Fruit fly (Drosophila melanogaster) whole organism, prepupa: ENCODE results near the gene CG15373.

Experiments used
- Blimp-1 ChIP-seq: fragments of 200-800 bp; sonication (Bioruptor generic); optimal IDR thresholded peaks from 3 replicates; lab custom pipeline; 2017; ENCODE audit warnings: missing biosample characterization, missing genetic modification characterization, mild to moderate bottlenecking, moderate library complexity, missing genetic modification reagents
- CG10631 ChIP-seq: fragments of 200-800 bp; sonication (Bioruptor generic); optimal IDR thresholded peaks from 2 replicates; lab custom pipeline; 2016; ENCODE audit warnings: missing biosample characterization, missing genetic modification characterization
- CG10669 ChIP-seq: fragments of 200-800 bp; sonication (Bioruptor generic); optimal IDR thresholded peaks from 3 replicates; lab custom pipeline; 2018; ENCODE audit warnings: missing biosample characterization, mild to moderate bottlenecking, missing genetic modification characterization, moderate library complexity
- CG11294 ChIP-seq: fragments of 200-800 bp; sonication (Bioruptor generic); IDR thresholded peaks from 2 replicates; pipeline ENCODE4 v1.3.6; 2022; ENCODE audit warnings: missing biosample characterization, missing genetic modification characterization
- CG11762 ChIP-seq: fragments of 200-800 bp; sonication (Bioruptor generic); optimal IDR thresholded peaks from 3 replicates; lab custom pipeline; 2016; ENCODE audit warnings: missing biosample characterization, missing genetic modification characterization; ENCODE audit not compliant: insufficient read depth
- CG11902 ChIP-seq: fragments of 200-800 bp; sonication (Bioruptor generic); optimal IDR thresholded peaks from 3 replicates; lab custom pipeline; 2016; ENCODE audit warnings: missing biosample characterization, missing genetic modification characterization
- CG15336 ChIP-seq: fragments of 200-800 bp; sonication (Bioruptor generic); IDR thresholded peaks from 2 replicates; pipeline ENCODE4 v1.3.6; 2022; ENCODE audit warnings: missing biosample characterization, missing genetic modification characterization
- CG1621 ChIP-seq: fragments of 200-800 bp; sonication (Bioruptor generic); optimal IDR thresholded peaks from 3 replicates; lab custom pipeline; 2018; ENCODE audit warnings: missing biosample characterization, mild to moderate bottlenecking, missing genetic modification characterization
- CG16779 ChIP-seq: fragments of 200-800 bp; sonication (Bioruptor generic); optimal IDR thresholded peaks from 3 replicates; lab custom pipeline; 2017; ENCODE audit warnings: missing biosample characterization, mild to moderate bottlenecking, missing genetic modification characterization
- CG3032 ChIP-seq: fragments of 200-800 bp; optimal IDR thresholded peaks from 2 replicates; lab custom pipeline; 2019; ENCODE audit warnings: missing biosample characterization, mild to moderate bottlenecking, missing genetic modification characterization, moderate library complexity
- CG31627 ChIP-seq: fragments of 200-800 bp; sonication (Bioruptor generic); optimal IDR thresholded peaks from 3 replicates; lab custom pipeline; 2016; ENCODE audit warnings: missing biosample characterization, missing genetic modification characterization
- CG34406 ChIP-seq: fragments of 200-800 bp; sonication (Bioruptor generic); optimal IDR thresholded peaks from 3 replicates; lab custom pipeline; 2016; ENCODE audit warnings: missing biosample characterization, missing genetic modification characterization
- CG3919 ChIP-seq: fragments of 200-800 bp; sonication (Bioruptor generic); optimal IDR thresholded peaks from 3 replicates; lab custom pipeline; 2016; ENCODE audit warnings: missing biosample characterization, missing genetic modification characterization
- CG4318 ChIP-seq: fragments of 200-800 bp; sonication (Bioruptor generic); optimal IDR thresholded peaks from 3 replicates; lab custom pipeline; 2017; ENCODE audit warnings: missing biosample characterization, mild to moderate bottlenecking, missing genetic modification characterization
- CG6276 ChIP-seq: fragments of 200-800 bp; sonication (Bioruptor generic); optimal IDR thresholded peaks from 2 replicates; lab custom pipeline; 2017; ENCODE audit warnings: missing biosample characterization, mild to moderate bottlenecking, missing genetic modification characterization
- CG6792 ChIP-seq: fragments of 200-800 bp; sonication (Bioruptor generic); optimal IDR thresholded peaks from 3 replicates; lab custom pipeline; 2016; ENCODE audit warnings: missing biosample characterization, missing genetic modification characterization
- CG6808 ChIP-seq: fragments of 200-800 bp; sonication (Bioruptor generic); optimal IDR thresholded peaks from 3 replicates; lab custom pipeline; 2017; ENCODE audit warnings: missing biosample characterization, missing genetic modification characterization, mild to moderate bottlenecking, moderate library complexity, missing genetic modification reagents
- CG6854 ChIP-seq: fragments of 200-800 bp; sonication (Bioruptor generic); optimal IDR thresholded peaks from 2 replicates; lab custom pipeline; 2017; ENCODE audit warnings: missing biosample characterization, mild to moderate bottlenecking, missing genetic modification characterization
- CG8119 ChIP-seq: fragments of 200-800 bp; sonication (Bioruptor generic); IDR thresholded peaks from 3 replicates; pipeline ENCODE4 v1.3.6; 2022; ENCODE audit warnings: missing biosample characterization, missing genetic modification characterization
- CG8319 ChIP-seq: fragments of 200-800 bp; sonication (Bioruptor generic); optimal IDR thresholded peaks from 3 replicates; lab custom pipeline; 2016; ENCODE audit warnings: missing biosample characterization, missing genetic modification characterization
- CG9139 ChIP-seq: fragments of 200-800 bp; sonication (Bioruptor generic); optimal IDR thresholded peaks from 3 replicates; lab custom pipeline; 2017; ENCODE audit warnings: missing biosample characterization, mild to moderate bottlenecking, missing genetic modification characterization
- Eip75B ChIP-seq: fragments of 200-800 bp; sonication (Bioruptor generic); optimal IDR thresholded peaks from 3 replicates; lab custom pipeline; 2016; ENCODE audit warnings: missing biosample characterization, missing genetic modification characterization
- Eip78C ChIP-seq: fragments of 200-800 bp; sonication (Bioruptor generic); peaks from one replicate; lab custom pipeline; 2016; ENCODE audit warnings: missing biosample characterization, missing genetic modification characterization
- Ets21C ChIP-seq: fragments of 200-800 bp; sonication (Bioruptor generic); optimal IDR thresholded peaks from 3 replicates; lab custom pipeline; 2016; ENCODE audit warnings: missing biosample characterization, missing genetic modification characterization
- Ets96B ChIP-seq: fragments of 200-800 bp; optimal IDR thresholded peaks from 2 replicates; lab custom pipeline; 2019; ENCODE audit warnings: missing biosample characterization, mild to moderate bottlenecking, missing genetic modification characterization, moderate library complexity
- Hr38 ChIP-seq: sonication (Bioruptor generic); optimal IDR thresholded peaks from 2 replicates; lab custom pipeline; 2016; ENCODE audit warnings: missing biosample characterization, missing genetic modification characterization
- Hr39 ChIP-seq: fragments of 200-800 bp; sonication (Bioruptor generic); optimal IDR thresholded peaks from 2 replicates; lab custom pipeline; 2016; ENCODE audit warnings: missing biosample characterization, missing genetic modification characterization
- Hr4 ChIP-seq: fragments of 200-800 bp; sonication (Bioruptor generic); optimal IDR thresholded peaks from 3 replicates; lab custom pipeline; 2016; ENCODE audit warnings: missing biosample characterization, missing genetic modification characterization
- Lpt ChIP-seq: fragments of 200-800 bp; sonication (Bioruptor generic); optimal IDR thresholded peaks from 3 replicates; lab custom pipeline; 2016; ENCODE audit warnings: missing biosample characterization, missing genetic modification characterization
- Met ChIP-seq: fragments of 200-800 bp; sonication (Bioruptor generic); optimal IDR thresholded peaks from 3 replicates; lab custom pipeline; 2016; ENCODE audit warnings: missing biosample characterization, missing genetic modification characterization
- OdsH ChIP-seq: fragments of 200-800 bp; sonication (Bioruptor generic); optimal IDR thresholded peaks from 3 replicates; lab custom pipeline; 2016; ENCODE audit warnings: missing biosample characterization, missing genetic modification characterization
- Smox ChIP-seq: fragments of 200-800 bp; sonication (Bioruptor generic); optimal IDR thresholded peaks from 3 replicates; lab custom pipeline; 2016; ENCODE audit warnings: missing biosample characterization, missing genetic modification characterization
- Sox102F ChIP-seq: fragments of 200-800 bp; sonication (Bioruptor generic); optimal IDR thresholded peaks from 2 replicates; lab custom pipeline; 2016; ENCODE audit warnings: missing biosample characterization, mild to moderate bottlenecking, missing genetic modification characterization
- Sox14 ChIP-seq: fragments of 200-800 bp; sonication (Bioruptor generic); optimal IDR thresholded peaks from 3 replicates; lab custom pipeline; 2016; ENCODE audit warnings: missing biosample characterization, missing genetic modification characterization
- Sox15 ChIP-seq: fragments of 200-800 bp; sonication (Bioruptor generic); optimal IDR thresholded peaks from 3 replicates; lab custom pipeline; 2016; ENCODE audit warnings: missing biosample characterization, missing genetic modification characterization
- achi ChIP-seq: fragments of 200-800 bp; sonication (Bioruptor generic); optimal IDR thresholded peaks from 3 replicates; lab custom pipeline; 2016; ENCODE audit warnings: missing biosample characterization, missing genetic modification characterization
- cyc ChIP-seq: fragments of 200-800 bp; sonication (Bioruptor generic); optimal IDR thresholded peaks from 3 replicates; lab custom pipeline; 2016; ENCODE audit warnings: missing biosample characterization, missing genetic modification characterization
- dac ChIP-seq: fragments of 200-800 bp; sonication (Bioruptor generic); optimal IDR thresholded peaks from 2 replicates; lab custom pipeline; 2017; ENCODE audit warnings: missing biosample characterization, mild to moderate bottlenecking, missing genetic modification characterization
- eg ChIP-seq: fragments of 200-800 bp; sonication (Bioruptor generic); IDR thresholded peaks from 3 replicates; pipeline ENCODE4 v1.3.6; 2022; ENCODE audit warnings: missing biosample characterization, missing genetic modification characterization
- esn ChIP-seq: fragments of 200-800 bp; sonication (Bioruptor generic); optimal IDR thresholded peaks from 2 replicates; lab custom pipeline; 2016; ENCODE audit warnings: missing biosample characterization, mild to moderate bottlenecking, missing genetic modification characterization, moderate library complexity
- fd59A ChIP-seq: fragments of 200-800 bp; sonication (Bioruptor generic); optimal IDR thresholded peaks from 2 replicates; lab custom pipeline; 2017; ENCODE audit warnings: missing biosample characterization, mild to moderate bottlenecking, missing genetic modification characterization, missing genetic modification reagents
- fd85E ChIP-seq: fragments of 200-800 bp; sonication (Bioruptor generic); optimal IDR thresholded peaks from 3 replicates; lab custom pipeline; 2016; ENCODE audit warnings: missing biosample characterization, missing genetic modification characterization
- fkh ChIP-seq: fragments of 200-800 bp; sonication (Bioruptor generic); optimal IDR thresholded peaks from 3 replicates; lab custom pipeline; 2017; ENCODE audit warnings: missing biosample characterization, mild to moderate bottlenecking, missing genetic modification characterization, moderate library complexity
- lz ChIP-seq: fragments of 200-800 bp; sonication (Bioruptor generic); optimal IDR thresholded peaks from 3 replicates; lab custom pipeline; 2016; ENCODE audit warnings: missing biosample characterization, missing genetic modification characterization
- net ChIP-seq: fragments of 200-800 bp; sonication (Bioruptor generic); optimal IDR thresholded peaks from 3 replicates; lab custom pipeline; 2016; ENCODE audit warnings: missing biosample characterization, missing genetic modification characterization
- pdm3 ChIP-seq: fragments of 200-800 bp; sonication (Bioruptor generic); optimal IDR thresholded peaks from 3 replicates; lab custom pipeline; 2016; ENCODE audit warnings: missing biosample characterization, missing genetic modification characterization
- ss ChIP-seq, 2 experiments: fragments of 200-800 bp; sonication (Bioruptor generic); optimal IDR thresholded peaks; 2 replicates in 1 of 2; 3 replicates in 1 of 2; lab custom pipeline; 2017 to 2018; ENCODE audit warnings: mild to moderate bottlenecking in 2 of 2, missing biosample characterization in 2 of 2, missing genetic modification characterization in 2 of 2, moderate library complexity in 1 of 2
- svp ChIP-seq: fragments of 200-800 bp; sonication (Bioruptor generic); peaks from one replicate; lab custom pipeline; 2016; ENCODE audit warnings: missing biosample characterization, missing genetic modification characterization
- topi ChIP-seq: fragments of 200-800 bp; sonication (Bioruptor generic); optimal IDR thresholded peaks from 3 replicates; lab custom pipeline; 2016; ENCODE audit warnings: missing biosample characterization, missing genetic modification characterization
- vri ChIP-seq: fragments of 200-800 bp; sonication (Bioruptor generic); optimal IDR thresholded peaks from 3 replicates; lab custom pipeline; 2016; ENCODE audit warnings: missing biosample characterization, mild to moderate bottlenecking, missing genetic modification characterization

Gene CG15373

DNA sequence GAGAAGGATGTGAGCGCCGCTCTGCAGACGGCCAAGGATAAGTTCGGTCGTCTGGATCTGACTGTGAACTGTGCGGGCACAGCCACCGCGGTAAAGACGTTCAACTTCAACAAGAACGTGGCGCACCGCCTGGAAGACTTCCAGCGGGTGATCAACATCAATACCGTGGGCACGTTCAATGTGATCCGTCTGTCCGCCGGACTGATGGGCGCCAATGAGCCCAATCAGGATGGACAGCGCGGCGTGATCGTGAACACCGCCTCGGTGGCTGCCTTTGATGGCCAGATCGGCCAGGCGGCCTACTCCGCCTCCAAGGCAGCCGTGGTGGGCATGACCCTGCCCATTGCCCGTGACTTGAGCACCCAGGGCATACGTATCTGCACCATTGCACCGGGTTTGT is 48.3 kb downstream of the CG15373 start:
- TF ChIP-seq Blimp-1 (no peak), topi (GFP tag; lab: Kevin White, UChicago) (no peak), vri (GFP tag; lab: Kevin White, UChicago) (no peak)
- TF ChIP-seq, all 60 proteins: peak for 0

DNA sequence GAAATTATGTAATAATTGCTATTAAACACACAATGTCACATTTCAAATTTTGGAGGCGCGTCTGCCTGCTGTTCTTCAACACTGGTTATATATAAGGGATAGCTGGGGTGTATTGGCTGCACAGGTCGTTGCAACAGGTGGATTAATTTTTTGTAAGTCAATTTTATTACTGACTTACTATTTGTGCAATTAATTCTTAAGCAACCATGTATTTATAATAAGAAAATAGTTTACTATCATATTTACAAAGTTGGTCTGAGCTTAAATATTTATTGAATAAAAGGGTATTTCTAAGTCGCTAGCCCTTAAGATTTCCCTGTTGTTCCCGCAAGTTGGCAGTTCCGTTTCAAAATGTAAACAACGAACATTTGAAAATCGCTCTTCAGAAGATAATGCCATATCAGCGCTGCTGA is 49.0 kb downstream of the CG15373 start, which contains the start of gene RhoGAP16F:
TSS of gene RhoGAP16F (plus strand) at position 336 of the 413 bp plus-strand sequence.
- peak; percentile 85 for TF ChIP-seq cyc (GFP tag; lab: Kevin White, UChicago)
- TF ChIP-seq CG8319 (GFP tag; lab: Kevin White, UChicago), result peak; percentile 68
- TF ChIP-seq lz (GFP tag; lab: Kevin White, UChicago), result peak; percentile 88
- peak; percentile 76 for TF ChIP-seq CG10631 (GFP tag; lab: Kevin White, UChicago)
- peak; percentile 76 for TF ChIP-seq CG15336 (GFP tag; lab: Robert Waterston, UW)
- TF ChIP-seq eg (GFP tag; lab: Robert Waterston, UW), result peak; percentile 65
- peak; percentile 90 for TF ChIP-seq svp (GFP tag; lab: Kevin White, UChicago)
- TF ChIP-seq CG8119, result peak; percentile 77
- TF ChIP-seq ss (GFP tag; optimal IDR thresholded peaks at IDR 0.05; lab: Kevin White, UChicago), result peak; percentile 38 to 71
- peak; percentile 87 for TF ChIP-seq fkh
- TF ChIP-seq fd59A (GFP tag; lab: Kevin White, UChicago), result peak; percentile 41
- peak; percentile 74 for TF ChIP-seq Sox15 (GFP tag; lab: Kevin White, UChicago)
- TF ChIP-seq Sox102F (GFP tag; lab: Kevin White, UChicago), result peak; percentile 80
- TF ChIP-seq achi (GFP tag; lab: Kevin White, UChicago), result peak; percentile 82
- TF ChIP-seq Met (GFP tag; lab: Kevin White, UChicago), result peak; percentile 87
- TF ChIP-seq fd85E (GFP tag; lab: Kevin White, UChicago), result peak; percentile 38
- peak; percentile 47 for TF ChIP-seq CG9139 (GFP tag; lab: Kevin White, UChicago)
- TF ChIP-seq Sox14, result peak; percentile 80
- TF ChIP-seq CG31627 (GFP tag; lab: Kevin White, UChicago), result peak; percentile 87
- TF ChIP-seq CG11902 (GFP tag; lab: Kevin White, UChicago), result peak; percentile 71
- peak; percentile 74 for TF ChIP-seq CG10669
- peak; percentile 65 for TF ChIP-seq net (GFP tag; lab: Kevin White, UChicago)
- TF ChIP-seq CG34406 (GFP tag; lab: Kevin White, UChicago), result peak; percentile 81
- peak; percentile 27 for TF ChIP-seq CG6854 (GFP tag; lab: Kevin White, UChicago)
- TF ChIP-seq CG3032 (tag; lab: Kevin White, UChicago), result peak; percentile 70
- peak; percentile 56; the same call in 1 of the 2 replicates for TF ChIP-seq CG11294 (GFP tag; lab: Robert Waterston, UW)
- TF ChIP-seq dac, result peak; percentile 70
- peak; percentile 45 for TF ChIP-seq CG6276 (GFP tag; lab: Kevin White, UChicago)
- peak; percentile 87 for TF ChIP-seq topi (GFP tag; lab: Kevin White, UChicago)
- TF ChIP-seq CG6808 (GFP tag; lab: Kevin White, UChicago), result peak; percentile 65
- peak; percentile 75 for TF ChIP-seq Eip75B (GFP tag; lab: Kevin White, UChicago)
- peak; percentile 83 for TF ChIP-seq pdm3
- peak; percentile 87 for TF ChIP-seq Smox (GFP tag; lab: Kevin White, UChicago)
- TF ChIP-seq Ets96B (tag; lab: Kevin White, UChicago), result peak; percentile 72
- peak; percentile 75 for TF ChIP-seq Hr4 (GFP tag; lab: Kevin White, UChicago)
- TF ChIP-seq CG3919 (GFP tag; lab: Kevin White, UChicago), result peak; percentile 80
- peak; percentile 89 for TF ChIP-seq vri (GFP tag; lab: Kevin White, UChicago)
- peak; percentile 87 for TF ChIP-seq esn (GFP tag; lab: Kevin White, UChicago)
- TF ChIP-seq Hr38 (GFP tag; lab: Kevin White, UChicago), result no peak
- peak; percentile 72 for TF ChIP-seq CG6792
- TF ChIP-seq CG16779 (tag; lab: Kevin White, UChicago), result peak; percentile 17
- peak; percentile 61 for TF ChIP-seq CG11762 (GFP tag; lab: Kevin White, UChicago)
- TF ChIP-seq Ets21C (GFP tag; lab: Kevin White, UChicago), result peak; percentile 76
- peak; percentile 52 for TF ChIP-seq Blimp-1
- TF ChIP-seq Lpt, result peak; percentile 63
- peak; percentile 53 for TF ChIP-seq CG1621 (tag; lab: Kevin White, UChicago)
- peak; percentile 82 for TF ChIP-seq Hr39 (GFP tag; lab: Kevin White, UChicago)
- peak; percentile 52 for TF ChIP-seq CG4318 (GFP tag; lab: Kevin White, UChicago)
- peak; percentile 85 for TF ChIP-seq OdsH
- TF ChIP-seq Eip78C (GFP tag; lab: Kevin White, UChicago), result peak; percentile 90
